Worm (Caenorhabditis elegans) whole organism, L3 larva: ENCODE measurements around the gene tab-1.

Experiments
- ceh-82 ChIP-seq: fragments of 150-350 bp; optimal IDR thresholded peaks from 2 replicates; lab custom pipeline; 2014; ENCODE audit warnings: missing biosample characterization, missing genetic modification characterization
- nfya-1 ChIP-seq: sonication (generic microtip); optimal IDR thresholded peaks from 2 replicates; lab custom pipeline; 2017; ENCODE audit warnings: missing genetic modification characterization, mild to moderate bottlenecking, missing compliant biosample characterization, antibody characterized with exemption, moderate library complexity; ENCODE audit not compliant: insufficient read depth
- nhr-23 ChIP-seq: fragments of 150-350 bp; optimal IDR thresholded peaks from 2 replicates; lab custom pipeline; 2014; ENCODE audit warnings: missing biosample characterization, missing genetic modification reagents, missing genetic modification characterization
- nhr-28 ChIP-seq: fragments of 150-350 bp; optimal IDR thresholded peaks from 2 replicates; lab custom pipeline; 2014; ENCODE audit warnings: missing biosample characterization, missing genetic modification characterization
- sea-2 ChIP-seq: fragments of 150-350 bp; sonication (generic microtip); optimal IDR thresholded peaks from 4 replicates; lab custom pipeline; 2014; ENCODE audit warnings: missing biosample characterization, missing genetic modification reagents, missing genetic modification characterization

DNA sequence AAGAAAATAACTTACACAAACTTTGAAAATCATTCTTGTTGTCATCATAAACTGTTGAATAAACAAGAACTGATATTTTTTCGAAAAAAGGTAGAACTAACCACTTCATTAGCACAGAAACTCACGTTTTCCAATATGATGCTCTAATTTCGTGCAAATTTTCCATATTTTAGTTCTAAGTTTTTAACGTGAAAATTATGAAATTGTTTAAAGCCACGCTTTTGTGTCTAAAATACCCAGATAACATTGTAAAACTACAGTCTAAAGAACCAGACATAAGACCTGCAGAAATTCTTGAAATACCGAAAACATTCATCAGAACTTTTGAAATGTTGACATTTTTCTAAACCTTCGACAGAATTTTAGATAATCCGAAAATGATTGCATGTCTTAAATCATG lies 4.0 kb downstream of the tab-1 start, which contains the start of gene F31E8.5:
- TF ChIP-seq ceh-82 (tag; lab: Kevin White, UChicago) (no peak), nfya-1 (no peak), sea-2 (no peak), nhr-28 (tag; lab: Kevin White, UChicago) (no peak), nhr-23 (tag; lab: Kevin White, UChicago) (no peak)
